Worm (Caenorhabditis elegans) whole organism, L4 larva: ENCODE measurements around the gene F44E5.2.
A peak's percentile ranks its signal among the peaks of the same experiment; 100 is the strongest.

ENCODE experiments used
- F26F4.8 ChIP-seq: fragments of 200-800 bp; sonication (Bioruptor generic); conservative IDR thresholded peaks from 2 replicates; pipeline ENCODE4 v1.3.6; 2022; ENCODE audit warnings: missing genetic modification characterization, missing compliant biosample characterization
- F44E2.7 ChIP-seq: fragments of 200-800 bp; sonication (Bioruptor generic); IDR thresholded peaks from 2 replicates; pipeline ENCODE4 v2.1.2; 2022; ENCODE audit warnings: missing genetic modification characterization, missing compliant biosample characterization
- R02D3.7 ChIP-seq: fragments of 150-350 bp; sonication (generic microtip); optimal IDR thresholded peaks from 3 replicates; lab custom pipeline; 2014; ENCODE audit warnings: missing biosample characterization, missing genetic modification characterization
- T20F7.1 ChIP-seq: fragments of 200-800 bp; sonication (Bioruptor generic); optimal IDR thresholded peaks from 2 replicates; lab custom pipeline; 2018; ENCODE audit warnings: mild to moderate bottlenecking, missing genetic modification characterization, missing compliant biosample characterization
- T26A8.4 ChIP-seq: fragments of 200-800 bp; sonication (Bioruptor generic); IDR thresholded peaks from 2 replicates; pipeline ENCODE4 v1.3.6; 2022; ENCODE audit warnings: missing genetic modification characterization, missing compliant biosample characterization
- aha-1 ChIP-seq: fragments of 150-350 bp; peaks from one replicate; lab custom pipeline; 2014; ENCODE audit warnings: missing biosample characterization, missing genetic modification characterization
- attf-4 ChIP-seq: sonication (generic microtip); optimal IDR thresholded peaks from 3 replicates; lab custom pipeline; 2017; ENCODE audit warnings: missing biosample characterization, missing genetic modification characterization
- ceh-62 ChIP-seq: sonication (generic microtip); optimal IDR thresholded peaks from 2 replicates; lab custom pipeline; 2017; ENCODE audit warnings: missing biosample characterization, missing genetic modification characterization
- ces-1 ChIP-seq: fragments of 150-350 bp; sonication (generic microtip); optimal IDR thresholded peaks from 4 replicates; lab custom pipeline; 2014; ENCODE audit warnings: missing biosample characterization, missing genetic modification reagents, missing genetic modification characterization
- dmd-8 ChIP-seq: fragments of 200-800 bp; sonication (Bioruptor generic); IDR thresholded peaks from 2 replicates; pipeline ENCODE4 v1.3.6; 2022; ENCODE audit warnings: missing genetic modification characterization, missing compliant biosample characterization
- fos-1 ChIP-seq: fragments of 150-350 bp; optimal IDR thresholded peaks from 2 replicates; lab custom pipeline; 2014; ENCODE audit warnings: missing biosample characterization, missing genetic modification characterization
- gei-8 ChIP-seq: fragments of 200-800 bp; sonication (Bioruptor generic); optimal IDR thresholded peaks from 2 replicates; lab custom pipeline; 2018; ENCODE audit warnings: mild to moderate bottlenecking, missing genetic modification characterization, missing compliant biosample characterization
- hif-1 ChIP-seq, 2 experiments: sonication (generic microtip); optimal IDR thresholded peaks; 2 replicates each; lab custom pipeline; 2016 to 2017; ENCODE audit warnings: missing compliant biosample characterization in 2 of 2, missing genetic modification characterization in 2 of 2, missing genetic modification reagents in 2 of 2, missing genotype in 2 of 2, mild to moderate bottlenecking in 1 of 2
- hlh-30 ChIP-seq: sonication (generic microtip); optimal IDR thresholded peaks from 2 replicates; lab custom pipeline; 2017; ENCODE audit warnings: antibody characterized with exemption, mild to moderate bottlenecking, missing genetic modification characterization, missing compliant biosample characterization; ENCODE audit not compliant: insufficient read depth
- hmg-1.1 ChIP-seq: fragments of 200-800 bp; sonication (Bioruptor generic); IDR thresholded peaks from 2 replicates; pipeline ENCODE4 v1.3.6; 2022; ENCODE audit warnings: missing genetic modification reagents, missing genetic modification characterization, missing compliant biosample characterization
- lin-1 ChIP-seq: fragments of 200-800 bp; sonication (Bioruptor generic); IDR thresholded peaks from 2 replicates; pipeline ENCODE4 v1.3.6; 2022; ENCODE audit warnings: missing genetic modification reagents, missing genetic modification characterization, missing compliant biosample characterization
- lin-29 ChIP-seq: fragments of 200-800 bp; sonication (Bioruptor generic); IDR thresholded peaks from 2 replicates; pipeline ENCODE4 v1.3.6; 2022; ENCODE audit warnings: missing genetic modification reagents, missing genetic modification characterization, missing compliant biosample characterization
- lin-38 ChIP-seq: fragments of 200-800 bp; sonication (Bioruptor generic); IDR thresholded peaks from 2 replicates; pipeline ENCODE4 v1.3.6; 2022; ENCODE audit warnings: missing genetic modification reagents, missing genetic modification characterization, missing compliant biosample characterization
- lin-39 ChIP-seq: fragments of 150-350 bp; optimal IDR thresholded peaks from 2 replicates; lab custom pipeline; 2014; ENCODE audit warnings: missing biosample characterization, missing genetic modification reagents, missing genetic modification characterization
- nhr-41 ChIP-seq: fragments of 200-800 bp; sonication (Bioruptor generic); IDR thresholded peaks from 2 replicates; pipeline ENCODE4 v1.3.6; 2022; ENCODE audit warnings: missing genetic modification reagents, missing genetic modification characterization, missing compliant biosample characterization
- pha-4 ChIP-seq, 2 experiments: fragments of 150-350 bp in 1 of 2; fragments of 200-800 bp in 1 of 2; sonication (Bioruptor generic) in 1 of 2; IDR thresholded peaks in 1 of 2; optimal IDR thresholded peaks in 1 of 2; 2 replicates each; pipeline versions ENCODE4 v1.3.6 to Lab custom; 2014 to 2022; ENCODE audit warnings: missing genetic modification characterization in 2 of 2, missing genetic modification reagents in 2 of 2, missing biosample characterization in 1 of 2, missing compliant biosample characterization in 1 of 2
- pqm-1 ChIP-seq: sonication (generic microtip); optimal IDR thresholded peaks from 2 replicates; lab custom pipeline; 2017; ENCODE audit warnings: missing biosample characterization, missing genetic modification characterization
- rbr-2 ChIP-seq: sonication (generic microtip); optimal IDR thresholded peaks from 2 replicates; lab custom pipeline; 2016; ENCODE audit warnings: missing genotype, missing genetic modification characterization, missing compliant biosample characterization
- saeg-2 ChIP-seq: fragments of 200-800 bp; sonication (Bioruptor generic); IDR thresholded peaks from 2 replicates; pipeline ENCODE4 v1.3.6; 2022; ENCODE audit warnings: missing genetic modification reagents, missing genetic modification characterization, missing compliant biosample characterization
- sdz-12 ChIP-seq: fragments of 200-800 bp; sonication (Bioruptor generic); optimal IDR thresholded peaks from 2 replicates; lab custom pipeline; 2018; ENCODE audit warnings: mild to moderate bottlenecking, missing genetic modification characterization, missing compliant biosample characterization
- skn-1 ChIP-seq: fragments of 150-350 bp; optimal IDR thresholded peaks from 2 replicates; lab custom pipeline; 2014; ENCODE audit warnings: missing biosample characterization, missing genetic modification characterization
- spr-1 ChIP-seq: sonication (generic microtip); optimal IDR thresholded peaks from 2 replicates; lab custom pipeline; 2016; ENCODE audit warnings: mild to moderate bottlenecking, missing genetic modification characterization, missing compliant biosample characterization
- tra-1 ChIP-seq: fragments of 200-800 bp; sonication (Bioruptor generic); IDR thresholded peaks from 2 replicates; pipeline ENCODE4 v1.3.6; 2022; ENCODE audit warnings: missing genetic modification reagents, missing genetic modification characterization, missing compliant biosample characterization
- unc-39 ChIP-seq: sonication (generic microtip); optimal IDR thresholded peaks from 2 replicates; lab custom pipeline; 2017; ENCODE audit warnings: missing biosample characterization, missing genetic modification characterization
- unc-62 ChIP-seq, 3 experiments: fragments of 150-350 bp in 1 of 3; sonication (generic microtip); optimal IDR thresholded peaks in 2 of 3; peaks in 1 of 3; 1 replicate in 1 of 3; 2 replicates in 2 of 3; lab custom pipeline; 2014 to 2017; ENCODE audit warnings: missing biosample characterization in 3 of 3, missing genetic modification characterization in 3 of 3, missing genetic modification reagents in 3 of 3, missing genotype in 1 of 3
- vab-7 ChIP-seq: fragments of 200-800 bp; sonication (Bioruptor generic); IDR thresholded peaks from 2 replicates; pipeline ENCODE4 v1.3.6; 2022; ENCODE audit warnings: missing genetic modification reagents, missing genetic modification characterization, missing compliant biosample characterization
- zag-1 ChIP-seq: fragments of 150-350 bp; optimal IDR thresholded peaks from 2 replicates; lab custom pipeline; 2014; ENCODE audit warnings: missing biosample characterization, missing genetic modification characterization
- zfp-3 ChIP-seq: fragments of 200-800 bp; sonication (Bioruptor generic); conservative IDR thresholded peaks from 2 replicates; pipeline ENCODE4 v1.3.6; 2022; ENCODE audit warnings: missing genetic modification reagents, missing genetic modification characterization, missing compliant biosample characterization

The F44E5.2 gene

DNA sequence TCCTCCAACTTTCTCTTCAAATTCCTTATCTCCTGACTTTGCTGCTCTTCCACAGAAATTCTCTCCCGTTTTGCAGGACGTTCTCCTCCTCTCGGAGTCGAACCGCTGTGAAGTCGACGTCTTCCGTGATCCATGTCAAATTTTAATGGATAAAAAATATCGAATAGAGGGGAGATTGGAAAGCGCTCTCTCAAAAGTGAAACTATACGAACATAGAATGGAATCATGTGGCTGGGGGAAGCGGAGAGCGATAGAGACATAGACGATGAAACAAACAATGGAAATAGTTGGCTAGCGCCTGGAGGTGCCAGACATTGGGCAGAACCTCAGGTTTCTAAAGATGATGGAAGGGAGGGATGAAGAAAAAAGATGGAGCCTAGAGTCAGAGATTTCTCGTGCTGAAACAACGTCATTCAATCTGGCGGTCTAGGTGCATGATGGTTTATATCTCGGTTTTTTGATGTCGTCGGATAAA is 47.4 kb downstream of the F44E5.2 start, which contains the start of gene F43G6.8 (continued):
- TF ChIP-seq gei-8 (GFP tag; lab: Kevin White, UChicago), result no peak
- TF ChIP-seq sdz-12, result no peak
- no peak for TF ChIP-seq pqm-1 (tag; lab: Kevin White, UChicago)
- TF ChIP-seq tra-1, result no peak
- TF ChIP-seq hif-1 (tag; optimal IDR thresholded peaks at IDR 0.05; lab: Kevin White, UChicago), result peak in 1 of 2 experiments; percentile 48
- TF ChIP-seq hlh-30 (tag; lab: Kevin White, UChicago), result peak; percentile 95
- TF ChIP-seq lin-38 (GFP tag; lab: Robert Waterston, UW), result no peak
- no peak for TF ChIP-seq zfp-3
- TF ChIP-seq dmd-8, result 0 out of 2 replicates have a peak, but pooled peaks have one; percentile 18

DNA sequence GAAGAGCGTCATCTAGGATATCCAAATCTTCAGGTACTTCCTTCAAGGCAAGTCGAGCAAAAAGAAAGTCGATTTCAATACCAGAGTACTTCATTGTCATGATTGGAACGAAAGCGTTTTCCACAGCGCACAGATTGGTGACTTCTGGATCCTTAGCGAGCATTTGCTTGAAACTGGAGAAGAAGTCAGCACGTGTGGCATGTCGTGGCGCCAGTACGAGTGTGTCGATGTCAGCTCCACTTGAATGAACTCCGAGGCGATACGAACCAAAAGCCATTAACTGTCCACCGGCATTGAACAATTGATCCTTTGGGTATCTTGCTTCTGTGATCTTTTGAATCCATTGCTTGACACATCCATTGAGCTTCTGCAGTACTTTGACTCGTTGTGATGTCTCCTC is 49.4 kb downstream of the F44E5.2 start:
- TF ChIP-seq nhr-41 (GFP tag; lab: Robert Waterston, UW), result no peak
- no peak for TF ChIP-seq saeg-2 (GFP tag; lab: Robert Waterston, UW)
- no peak for TF ChIP-seq zag-1
- no peak for TF ChIP-seq F26F4.8 (GFP tag; lab: Robert Waterston, UW)
- no peak for TF ChIP-seq vab-7
- TF ChIP-seq fos-1 (tag; lab: Kevin White, UChicago), result no peak
- no peak for TF ChIP-seq T26A8.4 (GFP tag; lab: Robert Waterston, UW)
- no peak for TF ChIP-seq ces-1 (GFP tag; lab: Kevin White, UChicago)
- TF ChIP-seq rbr-2 (tag; lab: Kevin White, UChicago), result no peak
- no peak for TF ChIP-seq unc-39
- no peak for TF ChIP-seq ceh-62 (tag; lab: Kevin White, UChicago)
- TF ChIP-seq unc-62 (GFP tag; optimal IDR thresholded peaks at IDR 0.05 in 1 of 2; lab: Kevin White, UChicago), result peak in 1 of 2 experiments; percentile 98
- TF ChIP-seq unc-62 (tag; optimal IDR thresholded peaks at IDR 0.05; lab: Kevin White, UChicago), result no peak
- no peak for TF ChIP-seq lin-29 (GFP tag; lab: Robert Waterston, UW)
- TF ChIP-seq skn-1 (tag; lab: Kevin White, UChicago), result no peak
- TF ChIP-seq T20F7.1, result no peak
- TF ChIP-seq pqm-1 (tag; lab: Kevin White, UChicago), result no peak
- TF ChIP-seq aha-1, result peak; percentile 80

DNA sequence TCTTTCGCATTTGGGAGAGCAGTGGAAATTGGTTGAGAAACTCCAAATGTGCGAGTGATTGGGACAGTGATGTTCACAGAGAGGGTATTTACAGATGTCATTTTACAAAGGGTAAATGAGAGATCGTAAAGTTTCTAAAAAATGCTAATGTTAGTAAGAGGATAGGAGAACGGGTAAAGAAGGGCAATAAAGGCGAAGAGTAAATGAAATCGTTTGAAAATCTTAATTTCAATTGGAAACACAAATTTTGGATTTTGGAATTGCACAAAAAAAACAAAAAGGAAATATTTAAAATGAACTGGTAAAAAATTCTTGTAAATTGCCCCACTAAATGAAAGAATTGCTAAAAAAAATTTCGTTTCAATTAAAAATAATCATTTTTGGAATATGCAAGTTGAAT is 49.9 kb downstream of the F44E5.2 start, which contains the start of gene pap-3:
TSS of gene pap-3 (minus strand) at position 101 of the 400 bp plus-strand sequence.
- TF ChIP-seq lin-39, result no peak
- TF ChIP-seq F44E2.7 (GFP tag; lab: Robert Waterston, UW), result no peak
- TF ChIP-seq lin-1 (GFP tag; lab: Robert Waterston, UW), result no peak
- TF ChIP-seq hmg-1.1, result no peak
- TF ChIP-seq attf-4 (tag; lab: Kevin White, UChicago), result no peak
- no peak for TF ChIP-seq pha-4 (GFP tag; IDR thresholded peaks at IDR 0.05; lab: Robert Waterston, UW)
- no peak for TF ChIP-seq pha-4 (tag; optimal IDR thresholded peaks at IDR 0.05; lab: Kevin White, UChicago)
- TF ChIP-seq hlh-30 (tag; lab: Kevin White, UChicago), result no peak
- TF ChIP-seq spr-1 (tag; lab: Kevin White, UChicago), result no peak
- no peak for TF ChIP-seq R02D3.7 (tag; lab: Kevin White, UChicago)
- TF ChIP-seq, all 104 proteins: peak for 0
